Fruit fly (Drosophila melanogaster) whole organism, embryonic: ENCODE measurements around the gene MFS18.

Experiments used
- Atf-2 ChIP-seq: fragments of 200-800 bp; sonication (Bioruptor generic); optimal IDR thresholded peaks from 2 replicates; lab custom pipeline; 2016; ENCODE audit warnings: missing biosample characterization, missing genetic modification characterization
- Bteb2 ChIP-seq: fragments of 200-800 bp; sonication (Bioruptor generic); optimal IDR thresholded peaks from 2 replicates; lab custom pipeline; 2016; ENCODE audit warnings: missing biosample characterization, missing genetic modification characterization
- CG11247 ChIP-seq: fragments of 200-800 bp; sonication (Bioruptor generic); IDR thresholded peaks from 2 replicates; pipeline ENCODE4 v1.3.6; 2022; ENCODE audit warnings: missing biosample characterization, missing genetic modification characterization
- CG11560 ChIP-seq: fragments of 200-800 bp; sonication (Bioruptor generic); IDR thresholded peaks from 3 replicates; pipeline ENCODE4 v1.3.6; 2022; ENCODE audit warnings: missing biosample characterization, missing genetic modification characterization
- CG11695 ChIP-seq: fragments of 200-800 bp; sonication (Bioruptor generic); IDR thresholded peaks from 3 replicates; pipeline ENCODE4 v1.3.6; 2022; ENCODE audit warnings: missing biosample characterization, missing genetic modification characterization
- CG12236 ChIP-seq: fragments of 200-800 bp; sonication (Bioruptor generic); optimal IDR thresholded peaks from 2 replicates; lab custom pipeline; 2016; ENCODE audit warnings: missing biosample characterization, missing genetic modification characterization
- CG15011 ChIP-seq: fragments of 200-800 bp; sonication (Bioruptor generic); optimal IDR thresholded peaks from 3 replicates; lab custom pipeline; 2018; ENCODE audit warnings: missing biosample characterization, mild to moderate bottlenecking, missing genetic modification characterization
- CG17186 ChIP-seq: fragments of 200-800 bp; sonication (Bioruptor generic); optimal IDR thresholded peaks from 3 replicates; lab custom pipeline; 2017; ENCODE audit warnings: missing biosample characterization, missing genetic modification reagents, missing genetic modification characterization
- CG31441 ChIP-seq: fragments of 200-800 bp; sonication (Bioruptor generic); IDR thresholded peaks from 2 replicates; pipeline ENCODE4 v1.3.6; 2022; ENCODE audit warnings: missing biosample characterization, missing genetic modification characterization
- CG33557 ChIP-seq: fragments of 200-800 bp; sonication (Bioruptor generic); optimal IDR thresholded peaks from 2 replicates; lab custom pipeline; 2019; ENCODE audit warnings: missing biosample characterization, mild to moderate bottlenecking, missing genetic modification characterization, moderate library complexity
- CG3995 ChIP-seq: fragments of 200-800 bp; sonication (Bioruptor generic); optimal IDR thresholded peaks from 3 replicates; lab custom pipeline; 2016; ENCODE audit warnings: missing biosample characterization, missing genetic modification characterization
- CG4617 ChIP-seq: fragments of 200-800 bp; sonication (Bioruptor generic); optimal IDR thresholded peaks from 3 replicates; lab custom pipeline; 2016; ENCODE audit warnings: missing biosample characterization, missing genetic modification characterization, borderline replicate concordance
- CG4730 ChIP-seq: fragments of 200-800 bp; sonication (Bioruptor generic); IDR thresholded peaks from 2 replicates; pipeline ENCODE4 v1.3.6; 2022; ENCODE audit warnings: missing biosample characterization, missing genetic modification characterization
- CG4820 ChIP-seq: fragments of 200-800 bp; sonication (Bioruptor generic); optimal IDR thresholded peaks from 3 replicates; lab custom pipeline; 2016; ENCODE audit warnings: missing biosample characterization, missing genetic modification characterization
- CG5953 ChIP-seq: fragments of 200-800 bp; sonication (Bioruptor generic); IDR thresholded peaks from 2 replicates; pipeline ENCODE4 v1.3.6; 2022; ENCODE audit warnings: missing biosample characterization, missing genetic modification characterization
- CG6254 ChIP-seq: fragments of 200-800 bp; sonication (Bioruptor generic); optimal IDR thresholded peaks from 3 replicates; lab custom pipeline; 2017; ENCODE audit warnings: mild to moderate bottlenecking, missing biosample characterization, missing genetic modification reagents, missing genetic modification characterization
- CG7839 ChIP-seq: fragments of 200-800 bp; sonication (Bioruptor generic); optimal IDR thresholded peaks from 3 replicates; lab custom pipeline; 2018; ENCODE audit warnings: missing biosample characterization, mild to moderate bottlenecking, missing genetic modification characterization, moderate library complexity
- CG8281 ChIP-seq: fragments of 200-800 bp; sonication (Bioruptor generic); optimal IDR thresholded peaks from 2 replicates; lab custom pipeline; 2018; ENCODE audit warnings: missing biosample characterization, mild to moderate bottlenecking, missing genetic modification characterization, moderate library complexity
- CG8478 ChIP-seq: fragments of >200 bp; optimal IDR thresholded peaks from 2 replicates; lab custom pipeline; 2018
- CG9817 ChIP-seq: fragments of 200-800 bp; sonication (Bioruptor generic); optimal IDR thresholded peaks from 2 replicates; lab custom pipeline; 2018; ENCODE audit warnings: missing biosample characterization, mild to moderate bottlenecking, missing genetic modification characterization, moderate library complexity
- CTCF ChIP-seq: fragments of 200-800 bp; sonication (Bioruptor generic); optimal IDR thresholded peaks from 2 replicates; lab custom pipeline; 2017; ENCODE audit warnings: missing biosample characterization, mild to moderate bottlenecking, missing genetic modification characterization, moderate library complexity
- Dfd ChIP-seq, 2 experiments: fragments of >200 bp; optimal IDR thresholded peaks; 2 replicates each; lab custom pipeline; 2017; ENCODE audit warnings: missing biosample characterization in 2 of 2, missing genetic modification characterization in 2 of 2
- Dip3 ChIP-seq: fragments of 200-800 bp; sonication (Bioruptor generic); optimal IDR thresholded peaks from 3 replicates; lab custom pipeline; 2016; ENCODE audit warnings: missing biosample characterization, missing genetic modification characterization
- Dll ChIP-seq: fragments of 200-800 bp; sonication (Bioruptor generic); IDR thresholded peaks from 4 replicates; pipeline ENCODE4 v1.3.6; 2022; ENCODE audit warnings: missing biosample characterization, missing genetic modification characterization; ENCODE audit not compliant: partially characterized antibody
- E2f1 ChIP-seq: fragments of 200-800 bp; sonication (Bioruptor generic); IDR thresholded peaks from 2 replicates; pipeline ENCODE4 v1.3.6; 2022; ENCODE audit warnings: missing biosample characterization, missing genetic modification characterization
- Ets65A ChIP-seq: fragments of 200-800 bp; sonication (Bioruptor generic); peaks from one replicate; lab custom pipeline; 2016; ENCODE audit warnings: missing biosample characterization, missing genetic modification characterization
- GATAe ChIP-seq: fragments of 200-800 bp; sonication (Bioruptor generic); conservative IDR thresholded peaks from 2 replicates; pipeline ENCODE4 v1.3.6; 2022; ENCODE audit warnings: missing biosample characterization, missing genetic modification characterization
- HLH54F ChIP-seq: fragments of 200-800 bp; sonication (Bioruptor generic); optimal IDR thresholded peaks from 3 replicates; lab custom pipeline; 2016; ENCODE audit warnings: missing biosample characterization, missing genetic modification characterization
- HmgD ChIP-seq: fragments of 200-800 bp; sonication (Bioruptor generic); optimal IDR thresholded peaks from 3 replicates; lab custom pipeline; 2016; ENCODE audit warnings: missing biosample characterization, missing genetic modification characterization
- Hr3 ChIP-seq: fragments of 200-800 bp; sonication (Bioruptor generic); optimal IDR thresholded peaks from 3 replicates; lab custom pipeline; 2016; ENCODE audit warnings: missing biosample characterization, missing genetic modification characterization
- MESR4 ChIP-seq: fragments of 200-800 bp; sonication (Bioruptor generic); optimal IDR thresholded peaks from 2 replicates; lab custom pipeline; 2018; ENCODE audit warnings: missing biosample characterization, mild to moderate bottlenecking, missing genetic modification characterization, moderate library complexity
- Optix ChIP-seq: fragments of 200-800 bp; sonication (Bioruptor generic); IDR thresholded peaks from 3 replicates; pipeline ENCODE4 v1.3.6; 2022; ENCODE audit warnings: missing biosample characterization, missing genetic modification characterization
- Pdp1 ChIP-seq, 2 experiments: fragments of 200-800 bp; sonication (Bioruptor generic); optimal IDR thresholded peaks; 3 replicates each; lab custom pipeline; 2016; ENCODE audit warnings: missing biosample characterization in 2 of 2, missing genetic modification characterization in 2 of 2, mild to moderate bottlenecking in 1 of 2, moderate library complexity in 1 of 2
- Sox100B ChIP-seq: fragments of 200-800 bp; sonication (Bioruptor generic); optimal IDR thresholded peaks from 3 replicates; lab custom pipeline; 2018; ENCODE audit warnings: missing biosample characterization, mild to moderate bottlenecking, missing genetic modification characterization
- Tbp ChIP-seq: fragments of >200 bp; optimal IDR thresholded peaks from 2 replicates; lab custom pipeline; 2018; ENCODE audit warnings: missing biosample characterization, missing genetic modification characterization
- Xbp1 ChIP-seq: fragments of 200-800 bp; sonication (Bioruptor generic); optimal IDR thresholded peaks from 3 replicates; lab custom pipeline; 2016; ENCODE audit warnings: missing biosample characterization, mild to moderate bottlenecking, missing genetic modification characterization
- ato ChIP-seq: fragments of 200-800 bp; sonication (Bioruptor generic); IDR thresholded peaks from 2 replicates; pipeline ENCODE4 v1.3.6; 2022; ENCODE audit warnings: missing biosample characterization, missing genetic modification characterization; ENCODE audit not compliant: partially characterized antibody
- cad ChIP-seq: fragments of >200 bp; optimal IDR thresholded peaks from 2 replicates; lab custom pipeline; 2017; ENCODE audit warnings: missing biosample characterization, missing genetic modification characterization
- ci ChIP-seq: fragments of 200-800 bp; sonication (Bioruptor generic); IDR thresholded peaks from 3 replicates; pipeline ENCODE4 v1.3.6; 2022; ENCODE audit warnings: missing biosample characterization, missing genetic modification characterization
- disco-r ChIP-seq: fragments of 200-800 bp; sonication (Bioruptor generic); optimal IDR thresholded peaks from 2 replicates; lab custom pipeline; 2016; ENCODE audit warnings: missing biosample characterization, missing genetic modification characterization
- kay ChIP-seq: fragments of 200-800 bp; sonication (Bioruptor generic); optimal IDR thresholded peaks from 2 replicates; lab custom pipeline; 2016; ENCODE audit warnings: missing biosample characterization, missing genetic modification characterization
- lbe ChIP-seq: fragments of 200-800 bp; sonication (Bioruptor generic); optimal IDR thresholded peaks from 2 replicates; lab custom pipeline; 2016; ENCODE audit warnings: missing biosample characterization, mild to moderate bottlenecking, missing genetic modification characterization
- lola ChIP-seq, 3 experiments: fragments of >200 bp in 2 of 3; fragments of 200-800 bp in 1 of 3; sonication (Bioruptor generic) in 1 of 3; optimal IDR thresholded peaks; 2 replicates each; lab custom pipeline; 2017 to 2019; ENCODE audit warnings: missing biosample characterization in 3 of 3, missing genetic modification characterization in 3 of 3, mild to moderate bottlenecking in 1 of 3, moderate library complexity in 1 of 3
- maf-S ChIP-seq: fragments of 200-800 bp; sonication (Bioruptor generic); optimal IDR thresholded peaks from 2 replicates; lab custom pipeline; 2016; ENCODE audit warnings: missing biosample characterization, missing genetic modification characterization
- nerfin-1 ChIP-seq: fragments of 200-800 bp; sonication (Bioruptor generic); optimal IDR thresholded peaks from 3 replicates; lab custom pipeline; 2019; ENCODE audit warnings: missing biosample characterization, mild to moderate bottlenecking, missing genetic modification characterization, moderate library complexity
- psq ChIP-seq: fragments of 200-800 bp; sonication (Bioruptor generic); optimal IDR thresholded peaks from 2 replicates; lab custom pipeline; 2017; ENCODE audit warnings: missing biosample characterization, missing genetic modification characterization
- ranshi ChIP-seq: fragments of 200-800 bp; sonication (Bioruptor generic); IDR thresholded peaks from 2 replicates; pipeline ENCODE4 v1.3.6; 2022; ENCODE audit warnings: missing biosample characterization, missing genetic modification characterization
- sqz ChIP-seq: fragments of 200-800 bp; sonication (Bioruptor generic); optimal IDR thresholded peaks from 3 replicates; lab custom pipeline; 2018; ENCODE audit warnings: missing biosample characterization, mild to moderate bottlenecking, missing genetic modification characterization
- tx ChIP-seq: fragments of 200-800 bp; sonication (Bioruptor generic); optimal IDR thresholded peaks from 2 replicates; lab custom pipeline; 2016; ENCODE audit warnings: missing biosample characterization, missing genetic modification characterization
- zf30C ChIP-seq: fragments of 200-800 bp; sonication (Bioruptor generic); optimal IDR thresholded peaks from 3 replicates; lab custom pipeline; 2018; ENCODE audit warnings: missing biosample characterization, mild to moderate bottlenecking, missing genetic modification characterization
- zfh2 ChIP-seq: fragments of 200-800 bp; sonication (Bioruptor generic); optimal IDR thresholded peaks from 2 replicates; lab custom pipeline; 2016; ENCODE audit warnings: missing biosample characterization, missing genetic modification characterization

Gene MFS18

dm6 chr2L:4440881-4441737, 7.3 kb downstream of the MFS18 start, which contains the start of gene CG15431 (continued):
- TF ChIP-seq CG6254 (GFP tag; lab: Kevin White, UChicago), result peak; percentile 8
- no peak for TF ChIP-seq GATAe (GFP tag; lab: Robert Waterston, UW)
- TF ChIP-seq Ets65A (GFP tag; lab: Kevin White, UChicago), result peak; percentile 71
- no peak for TF ChIP-seq sqz (GFP tag; lab: Kevin White, UChicago)
- TF ChIP-seq CG11247 (GFP tag; lab: Robert Waterston, UW), result peak; percentile 58
- peak; percentile 46 for TF ChIP-seq HLH54F
- no peak for TF ChIP-seq CG33557 (GFP tag; lab: Kevin White, UChicago)
- TF ChIP-seq CG5953 (GFP tag; lab: Robert Waterston, UW), result no peak
- peak; percentile 61 for TF ChIP-seq CG7839 (tag; lab: Kevin White, UChicago)
- no peak for TF ChIP-seq CTCF (GFP tag; lab: Kevin White, UChicago)
- no peak for TF ChIP-seq CG15011 (GFP tag; lab: Kevin White, UChicago)
- TF ChIP-seq ato (GFP tag; lab: Robert Waterston, UW), result no peak
- no peak for TF ChIP-seq psq (GFP tag; lab: Kevin White, UChicago)
- TF ChIP-seq Atf-2 (GFP tag; lab: Kevin White, UChicago), result no peak
- TF ChIP-seq CG8478, result no peak
- no peak for TF ChIP-seq Dll (GFP tag; lab: Robert Waterston, UW)
- TF ChIP-seq Hr3 (GFP tag; lab: Kevin White, UChicago), result peak; percentile 16
- TF ChIP-seq CG11560 (tag; lab: Robert Waterston, UW), result 0 out of 3 replicates have a peak, but pooled peaks have one; percentile 51
- no peak for TF ChIP-seq CG17186 (GFP tag; lab: Kevin White, UChicago)
- TF ChIP-seq Dfd (GFP tag; optimal IDR thresholded peaks at IDR 0.05; lab: Kevin White, UChicago), result no peak
- TF ChIP-seq CG3995 (GFP tag; lab: Kevin White, UChicago), result no peak
- TF ChIP-seq maf-S (GFP tag; lab: Kevin White, UChicago), result no peak
- TF ChIP-seq HmgD (GFP tag; lab: Kevin White, UChicago), result no peak
- TF ChIP-seq Xbp1 (GFP tag; lab: Kevin White, UChicago), result peak; percentile 65
- no peak for TF ChIP-seq Sox100B (GFP tag; lab: Kevin White, UChicago)
- TF ChIP-seq E2f1 (GFP tag; lab: Robert Waterston, UW), result peak; percentile 60
- TF ChIP-seq zf30C (GFP tag; lab: Kevin White, UChicago), result peak; percentile 67
- no peak for TF ChIP-seq CG4730 (GFP tag; lab: Robert Waterston, UW)
- TF ChIP-seq CG8281, result no peak
- peak; percentile 11 to 60 for TF ChIP-seq Pdp1 (GFP tag; optimal IDR thresholded peaks at IDR 0.05; lab: Kevin White, UChicago)
- peak; percentile 35 for TF ChIP-seq zfh2 (GFP tag; lab: Kevin White, UChicago)
- TF ChIP-seq Optix (GFP tag; lab: Robert Waterston, UW), result 0 out of 3 replicates have a peak, but pooled peaks have one; percentile 50
- TF ChIP-seq CG12236 (GFP tag; lab: Kevin White, UChicago), result no peak
- no peak for TF ChIP-seq kay (GFP tag; lab: Kevin White, UChicago)
- no peak for TF ChIP-seq CG4617 (GFP tag; lab: Kevin White, UChicago)
- TF ChIP-seq ranshi (GFP tag; lab: Robert Waterston, UW), result no peak; the same call in 1 of the 2 replicates
- TF ChIP-seq disco-r (GFP tag; lab: Kevin White, UChicago), result no peak
- TF ChIP-seq ci (GFP tag; lab: Robert Waterston, UW), result peak; percentile 68; the same call in 1 of the 3 replicates
- no peak for TF ChIP-seq CG11695 (GFP tag; lab: Robert Waterston, UW)
- no peak for TF ChIP-seq Tbp (GFP tag; lab: Kevin White, UChicago)
- TF ChIP-seq cad (GFP tag; lab: Kevin White, UChicago), result no peak
- no peak for TF ChIP-seq Dip3 (GFP tag; lab: Kevin White, UChicago)
- TF ChIP-seq CG4820 (GFP tag; lab: Kevin White, UChicago), result peak; percentile 25
- no peak for TF ChIP-seq lola (GFP tag; optimal IDR thresholded peaks at IDR 0.05; lab: Kevin White, UChicago)
- TF ChIP-seq Bteb2, result peak; percentile 29
- peak; percentile 46; the same call in 1 of the 2 replicates for TF ChIP-seq CG31441
- TF ChIP-seq tx (GFP tag; lab: Kevin White, UChicago), result no peak
- no peak for TF ChIP-seq lbe
- TF ChIP-seq MESR4 (GFP tag; lab: Kevin White, UChicago), result no peak
- TF ChIP-seq nerfin-1 (tag; lab: Kevin White, UChicago), result no peak
- TF ChIP-seq CG9817 (tag; lab: Kevin White, UChicago), result peak; percentile 29
